Worm (Caenorhabditis elegans): ENCODE data around the gene Y49A10A.2.

DNA sequence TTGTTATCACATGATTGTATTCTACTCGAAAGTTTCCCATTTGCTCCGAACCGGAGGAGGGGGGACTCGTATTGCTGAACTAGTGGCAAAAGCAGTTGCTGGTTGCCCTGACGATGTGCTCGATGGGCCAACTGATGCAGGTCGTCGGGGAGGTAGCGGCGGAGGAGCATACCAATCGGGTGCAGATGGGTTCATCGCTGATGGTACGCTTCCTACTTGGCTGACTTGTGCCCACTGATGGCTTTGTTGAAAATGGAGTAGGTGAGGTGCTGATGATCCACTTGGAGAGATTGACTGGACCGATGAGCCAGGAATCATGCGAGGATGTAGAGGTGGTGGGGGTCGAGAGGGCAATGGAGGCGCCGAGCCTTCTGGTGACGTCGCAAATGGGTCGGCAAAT lies 1.1 kb upstream of the Y49A10A.2 start:
- no peak for TF ChIP-seq madf-2 (tag; optimal IDR thresholded peaks at IDR 0.05)
- TF ChIP-seq rnt-1 (tag; optimal IDR thresholded peaks at IDR 0.05): no peak
- TF ChIP-seq ahr-1 (tag; optimal IDR thresholded peaks at IDR 0.05): no peak
- TF ChIP-seq pat-9 (tag; optimal IDR thresholded peaks at IDR 0.05): no peak
- TF ChIP-seq unc-42 (tag; optimal IDR thresholded peaks at IDR 0.05): no peak
- TF ChIP-seq pha-4 (tag; optimal IDR thresholded peaks at IDR 0.05): no peak
